Worm (Caenorhabditis elegans) whole organism, late embryonic: ENCODE measurements around the gene F41F3.1.
A peak's percentile ranks its signal among the peaks of the same experiment; 100 is the strongest.

Experiments
- F13H6.1 ChIP-seq: sonication (generic microtip); optimal IDR thresholded peaks from 2 replicates; lab custom pipeline; 2016; ENCODE audit warnings: missing genetic modification characterization, missing compliant biosample characterization
- K02D7.2 ChIP-seq: sonication (generic microtip); optimal IDR thresholded peaks from 2 replicates; lab custom pipeline; 2017; ENCODE audit warnings: mild to moderate bottlenecking, missing genetic modification characterization, missing compliant biosample characterization
- K09A11.1 ChIP-seq: sonication (generic microtip); optimal IDR thresholded peaks from 2 replicates; lab custom pipeline; 2017; ENCODE audit warnings: antibody characterized with exemption, mild to moderate bottlenecking, missing genetic modification characterization, missing compliant biosample characterization; ENCODE audit not compliant: insufficient read depth
- T23F11.4 ChIP-seq: fragments of 200-800 bp; sonication (Bioruptor generic); optimal IDR thresholded peaks from 2 replicates; lab custom pipeline; 2018; ENCODE audit warnings: mild to moderate bottlenecking, missing genetic modification characterization, missing compliant biosample characterization
- ceh-19 ChIP-seq: fragments of 200-800 bp; sonication (Bioruptor generic); optimal IDR thresholded peaks from 2 replicates; lab custom pipeline; 2018; ENCODE audit warnings: mild to moderate bottlenecking, missing genetic modification characterization, missing compliant biosample characterization
- ceh-22 ChIP-seq: sonication (generic microtip); optimal IDR thresholded peaks from 2 replicates; lab custom pipeline; 2017; ENCODE audit warnings: missing biosample characterization, missing genetic modification characterization
- ceh-24 ChIP-seq: sonication (generic microtip); optimal IDR thresholded peaks from 2 replicates; lab custom pipeline; 2016; ENCODE audit warnings: mild to moderate bottlenecking, missing genetic modification characterization, missing compliant biosample characterization
- ceh-30 ChIP-seq: fragments of 150-350 bp; optimal IDR thresholded peaks from 2 replicates; lab custom pipeline; 2014; ENCODE audit warnings: missing biosample characterization, missing genetic modification characterization
- ceh-31 ChIP-seq: sonication (generic microtip); optimal IDR thresholded peaks from 2 replicates; lab custom pipeline; 2016; ENCODE audit warnings: missing genetic modification characterization, missing compliant biosample characterization
- ceh-34 ChIP-seq: sonication (generic microtip); optimal IDR thresholded peaks from 2 replicates; lab custom pipeline; 2016; ENCODE audit warnings: mild to moderate bottlenecking, missing genetic modification characterization, missing compliant biosample characterization
- ceh-45 ChIP-seq: fragments of 200-800 bp; sonication (Bioruptor generic); IDR thresholded peaks from 2 replicates; pipeline ENCODE4 v1.3.6; 2022; ENCODE audit warnings: missing genetic modification reagents, missing genetic modification characterization, missing compliant biosample characterization
- ceh-9 ChIP-seq: sonication (generic microtip); optimal IDR thresholded peaks from 2 replicates; lab custom pipeline; 2016; ENCODE audit warnings: mild to moderate bottlenecking, missing genetic modification characterization, inconsistent platforms, missing compliant biosample characterization
- dve-1 ChIP-seq: sonication (generic microtip); optimal IDR thresholded peaks from 2 replicates; lab custom pipeline; 2017; ENCODE audit warnings: antibody characterized with exemption, mild to moderate bottlenecking, missing genetic modification characterization, missing compliant biosample characterization
- elt-2 ChIP-seq: sonication (generic microtip); optimal IDR thresholded peaks from 2 replicates; lab custom pipeline; 2016; ENCODE audit warnings: missing genetic modification reagents, missing genetic modification characterization, missing compliant biosample characterization
- elt-4 ChIP-seq: sonication (generic microtip); optimal IDR thresholded peaks from 2 replicates; lab custom pipeline; 2016; ENCODE audit warnings: missing genetic modification characterization, missing compliant biosample characterization
- fkh-10 ChIP-seq: fragments of 150-350 bp; optimal IDR thresholded peaks from 2 replicates; lab custom pipeline; 2014; ENCODE audit warnings: missing biosample characterization, missing genetic modification reagents, missing genetic modification characterization
- fkh-6 ChIP-seq: sonication (generic microtip); optimal IDR thresholded peaks from 2 replicates; lab custom pipeline; 2016; ENCODE audit warnings: missing genetic modification characterization, missing compliant biosample characterization
- gmeb-2 ChIP-seq: sonication (generic microtip); optimal IDR thresholded peaks from 2 replicates; lab custom pipeline; 2016; ENCODE audit warnings: missing genetic modification characterization, inconsistent platforms, missing compliant biosample characterization
- lin-11 ChIP-seq: fragments of 200-800 bp; sonication (Bioruptor generic); optimal IDR thresholded peaks from 2 replicates; lab custom pipeline; 2018; ENCODE audit warnings: mild to moderate bottlenecking, missing genetic modification characterization, missing compliant biosample characterization
- mec-3 ChIP-seq: sonication (generic microtip); optimal IDR thresholded peaks from 2 replicates; lab custom pipeline; 2016; ENCODE audit warnings: borderline replicate concordance, missing genetic modification characterization, missing compliant biosample characterization
- nfya-1 ChIP-seq: sonication (generic microtip); optimal IDR thresholded peaks from 2 replicates; lab custom pipeline; 2017; ENCODE audit warnings: missing genetic modification characterization, mild to moderate bottlenecking, missing compliant biosample characterization, antibody characterized with exemption, moderate library complexity
- nhr-232 ChIP-seq: sonication (generic microtip); optimal IDR thresholded peaks from 2 replicates; lab custom pipeline; 2016; ENCODE audit warnings: missing genetic modification characterization, missing compliant biosample characterization
- pat-9 ChIP-seq: fragments of 200-800 bp; sonication (Bioruptor generic); optimal IDR thresholded peaks from 2 replicates; lab custom pipeline; 2018; ENCODE audit warnings: mild to moderate bottlenecking, missing genetic modification characterization, moderate library complexity, missing compliant biosample characterization
- pax-1 ChIP-seq: fragments of 150-350 bp; optimal IDR thresholded peaks from 2 replicates; lab custom pipeline; 2014; ENCODE audit warnings: missing biosample characterization, missing genetic modification characterization
- pha-2 ChIP-seq: sonication (generic microtip); optimal IDR thresholded peaks from 2 replicates; lab custom pipeline; 2017; ENCODE audit warnings: mild to moderate bottlenecking, missing genetic modification characterization, missing compliant biosample characterization
- ref-2 ChIP-seq: sonication (generic microtip); optimal IDR thresholded peaks from 2 replicates; lab custom pipeline; 2016; ENCODE audit warnings: missing genetic modification characterization, missing compliant biosample characterization
- rnt-1 ChIP-seq: sonication (generic microtip); optimal IDR thresholded peaks from 2 replicates; lab custom pipeline; 2016; ENCODE audit warnings: missing genetic modification characterization, missing compliant biosample characterization
- sox-2 ChIP-seq: fragments of 200-800 bp; sonication (Bioruptor generic); IDR thresholded peaks from 2 replicates; pipeline ENCODE4 v1.3.6; 2022; ENCODE audit warnings: missing genetic modification reagents, missing genetic modification characterization, missing compliant biosample characterization
- sox-4 ChIP-seq: sonication (generic microtip); optimal IDR thresholded peaks from 2 replicates; lab custom pipeline; 2017; ENCODE audit warnings: mild to moderate bottlenecking, missing genetic modification characterization, inconsistent platforms, missing compliant biosample characterization
- tbx-2 ChIP-seq: sonication (generic microtip); optimal IDR thresholded peaks from 2 replicates; lab custom pipeline; 2016; ENCODE audit warnings: missing genetic modification characterization, missing compliant biosample characterization
- tbx-7 ChIP-seq: sonication (generic microtip); optimal IDR thresholded peaks from 2 replicates; lab custom pipeline; 2016; ENCODE audit warnings: missing genotype, missing genetic modification characterization, missing compliant biosample characterization
- unc-86 ChIP-seq: sonication (generic microtip); optimal IDR thresholded peaks from 2 replicates; lab custom pipeline; 2016; ENCODE audit warnings: missing genetic modification characterization, missing compliant biosample characterization

The F41F3.1 gene

DNA sequence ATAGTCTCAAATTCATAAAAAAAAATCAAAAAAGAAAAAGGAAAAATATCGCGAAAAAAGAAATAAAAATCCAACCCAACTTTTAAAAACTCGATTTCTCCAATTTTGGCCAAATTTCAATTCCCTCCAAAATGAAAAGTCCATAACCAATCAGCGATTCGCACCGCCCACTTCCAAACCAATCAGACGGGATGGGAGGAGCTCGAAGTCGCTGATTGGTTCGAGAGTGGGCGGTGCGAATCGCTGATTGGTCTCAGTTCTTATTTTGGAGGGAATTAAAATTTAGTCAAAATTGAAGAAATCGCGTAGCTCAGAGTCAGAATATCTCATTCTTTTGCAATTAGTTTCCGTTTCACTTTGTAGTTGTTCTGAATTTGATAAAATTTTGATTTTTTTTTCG is 30.8 kb upstream of the F41F3.1 start:
- TF ChIP-seq nfya-1 (tag; lab: Kevin White, UChicago) (peak; percentile 97), ceh-45 (GFP tag; lab: Robert Waterston, UW) (no peak)

ce11 chrV:4624717-4625116 is 29.6 kb upstream of the F41F3.1 start:
- no peak for TF ChIP-seq ceh-9 (tag; lab: Kevin White, UChicago)
- no peak for TF ChIP-seq sox-2 (GFP tag; lab: Robert Waterston, UW)
- TF ChIP-seq nfya-1 (tag; lab: Kevin White, UChicago): peak; percentile 90

DNA sequence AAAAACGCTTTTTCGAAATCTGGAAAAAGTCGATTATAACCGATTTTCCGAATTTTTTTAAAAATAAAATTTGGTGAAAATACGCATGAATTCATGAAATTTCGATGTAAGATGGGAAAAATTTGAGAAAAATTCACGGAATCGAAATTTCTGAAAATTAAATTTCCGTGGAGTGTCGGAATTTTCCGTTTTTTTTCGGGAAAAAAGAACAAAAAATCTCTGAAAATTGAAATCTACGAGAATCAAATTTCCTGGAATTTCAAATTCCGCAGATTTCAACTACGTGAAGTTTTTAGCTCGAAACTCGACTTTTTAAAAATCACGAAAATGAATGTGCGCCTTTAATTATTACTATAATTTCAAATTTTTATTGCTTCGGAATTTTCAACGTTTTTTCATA is 28.0 kb upstream of the F41F3.1 start:
- TF ChIP-seq lin-11 (tag; lab: Kevin White, UChicago) (no peak), ceh-34 (no peak), ceh-30 (tag; lab: Kevin White, UChicago) (no peak), nhr-232 (tag; lab: Kevin White, UChicago) (no peak), unc-86 (tag; lab: Kevin White, UChicago) (no peak), elt-4 (tag; lab: Kevin White, UChicago) (no peak), T23F11.4 (GFP tag; lab: Kevin White, UChicago) (no peak), K09A11.1 (no peak), ceh-22 (tag; lab: Kevin White, UChicago) (no peak), pha-2 (no peak), tbx-7 (no peak), ceh-19 (GFP tag; lab: Kevin White, UChicago) (no peak), ceh-45 (GFP tag; lab: Robert Waterston, UW) (no peak), fkh-10 (GFP tag; lab: Kevin White, UChicago) (no peak), sox-2 (GFP tag; lab: Robert Waterston, UW) (no peak), sox-4 (tag; lab: Kevin White, UChicago) (no peak), ref-2 (tag; lab: Kevin White, UChicago) (no peak)

DNA sequence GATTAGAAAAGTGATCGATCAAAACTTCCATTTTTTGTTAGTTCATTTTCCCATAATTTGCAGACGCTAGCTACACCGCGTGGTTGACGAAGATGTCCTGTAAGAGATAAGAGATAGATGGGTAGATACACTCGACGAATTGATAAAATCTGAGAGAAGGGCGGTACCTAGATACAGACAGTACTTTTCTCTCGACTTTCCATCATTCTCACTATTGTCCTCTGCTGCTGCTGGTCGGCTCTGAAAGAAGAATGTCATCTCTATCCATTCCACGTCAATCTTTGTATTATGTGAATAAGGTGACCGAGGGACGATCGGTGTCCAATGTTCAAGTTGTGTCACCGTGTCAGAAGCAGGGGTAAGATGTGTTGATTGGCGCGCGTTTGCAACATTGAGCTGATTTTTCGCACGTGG is 25.8 kb upstream of the F41F3.1 start, which contains the start of gene pmt-2:
Gene pmt-2 (plus strand): TSS at position 64 of the 414 bp plus-strand sequence.
- TF ChIP-seq mec-3 (tag; lab: Kevin White, UChicago) (no peak), fkh-6 (tag; lab: Kevin White, UChicago) (no peak), pat-9 (tag; lab: Kevin White, UChicago) (no peak), rnt-1 (tag; lab: Kevin White, UChicago) (peak; percentile 56)

DNA sequence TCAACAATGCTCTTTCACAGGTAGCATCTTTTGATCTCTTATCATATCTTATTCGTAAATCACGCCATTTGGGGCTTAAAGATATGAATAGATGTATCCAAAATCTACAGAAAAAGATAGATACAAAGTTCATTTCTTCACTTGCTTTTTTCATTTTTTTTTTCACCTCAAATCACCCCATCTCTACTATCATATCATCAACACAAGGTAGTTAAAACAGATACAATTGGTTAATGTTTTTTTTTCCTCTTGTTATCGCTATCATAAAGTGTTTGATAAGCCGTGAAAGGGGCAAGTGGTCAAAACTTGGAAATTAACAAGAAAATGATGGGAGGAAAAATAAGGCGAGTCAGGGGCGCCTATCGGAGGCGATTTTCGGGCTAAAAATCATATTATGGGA is 24.1 kb upstream of the F41F3.1 start:
- TF ChIP-seq gmeb-2 (tag; lab: Kevin White, UChicago) (no peak), elt-2 (tag; lab: Kevin White, UChicago) (peak; percentile 28)

DNA sequence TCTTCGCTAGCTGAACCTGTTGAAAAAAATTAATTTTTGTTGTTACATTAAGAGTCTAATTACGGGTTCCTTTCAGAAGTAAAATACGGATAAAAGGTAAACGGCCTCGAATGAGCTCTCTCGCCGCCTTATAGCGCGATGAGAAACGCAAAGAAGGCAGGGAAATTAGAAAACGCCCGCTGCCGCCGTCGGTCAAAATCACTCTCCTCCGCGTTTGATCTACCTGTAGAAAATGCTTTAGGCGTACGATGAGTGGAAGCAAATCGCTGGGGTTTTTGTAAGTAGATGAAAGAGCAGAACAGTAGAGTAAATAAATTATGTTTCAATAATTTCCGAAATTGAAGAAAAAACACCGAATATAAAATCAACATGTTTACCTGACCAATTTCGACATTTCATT is 17.2 kb upstream of the F41F3.1 start:
- no peak for TF ChIP-seq K02D7.2
- TF ChIP-seq F13H6.1: no peak
- no peak for TF ChIP-seq dve-1 (tag; lab: Kevin White, UChicago)
- TF ChIP-seq ceh-31 (tag; lab: Kevin White, UChicago): no peak
- no peak for TF ChIP-seq ceh-34
- TF ChIP-seq sox-2 (GFP tag; lab: Robert Waterston, UW): no peak
- TF ChIP-seq ceh-24 (tag; lab: Kevin White, UChicago): no peak
- no peak for TF ChIP-seq tbx-2 (tag; lab: Kevin White, UChicago)
- no peak for TF ChIP-seq pax-1
